Worm (Caenorhabditis elegans) whole organism, midembryonic: ENCODE measurements around the gene Y46G5A.7.

ENCODE experiments used
- T22C8.4 ChIP-seq: fragments of 200-800 bp; sonication (Bioruptor generic); IDR thresholded peaks from 2 replicates; pipeline ENCODE4 v1.3.6; 2022; ENCODE audit warnings: missing genetic modification characterization, missing compliant biosample characterization
- cog-1 ChIP-seq: sonication (generic microtip); optimal IDR thresholded peaks from 2 replicates; lab custom pipeline; 2016; ENCODE audit warnings: missing genetic modification characterization, missing compliant biosample characterization
- flt-1 ChIP-seq: fragments of 200-800 bp; sonication (Bioruptor generic); IDR thresholded peaks from 2 replicates; pipeline ENCODE4 v1.3.6; 2022; ENCODE audit warnings: missing genetic modification characterization, missing compliant biosample characterization
- klf-2 ChIP-seq: fragments of 200-800 bp; sonication (Bioruptor generic); conservative IDR thresholded peaks from 2 replicates; pipeline ENCODE4 v1.3.6; 2022; ENCODE audit warnings: missing genetic modification reagents, missing genetic modification characterization, missing compliant biosample characterization
- med-1 ChIP-seq: sonication (generic microtip); optimal IDR thresholded peaks from 2 replicates; lab custom pipeline; 2017; ENCODE audit warnings: missing genetic modification characterization, mild to moderate bottlenecking, missing compliant biosample characterization, antibody characterized with exemption, missing genetic modification reagents; ENCODE audit not compliant: insufficient read depth
- ref-1 ChIP-seq: fragments of 200-800 bp; sonication (Bioruptor generic); conservative IDR thresholded peaks from 2 replicates; pipeline ENCODE4 v1.3.6; 2022; ENCODE audit warnings: missing genetic modification reagents, missing genetic modification characterization, missing compliant biosample characterization
- tab-1 ChIP-seq: fragments of 200-800 bp; sonication (Bioruptor generic); IDR thresholded peaks from 2 replicates; pipeline ENCODE4 v1.3.6; 2022; ENCODE audit warnings: missing genetic modification characterization, missing compliant biosample characterization
- ztf-23 ChIP-seq: fragments of 200-800 bp; sonication (Bioruptor generic); IDR thresholded peaks from 2 replicates; pipeline ENCODE4 v1.3.6; 2022; ENCODE audit warnings: missing genetic modification reagents, missing genetic modification characterization, missing compliant biosample characterization
- ztf-29 ChIP-seq: fragments of 200-800 bp; sonication (Bioruptor generic); IDR thresholded peaks from 2 replicates; pipeline ENCODE4 v1.3.6; 2022; ENCODE audit warnings: missing genetic modification reagents, missing genetic modification characterization, missing compliant biosample characterization

DNA sequence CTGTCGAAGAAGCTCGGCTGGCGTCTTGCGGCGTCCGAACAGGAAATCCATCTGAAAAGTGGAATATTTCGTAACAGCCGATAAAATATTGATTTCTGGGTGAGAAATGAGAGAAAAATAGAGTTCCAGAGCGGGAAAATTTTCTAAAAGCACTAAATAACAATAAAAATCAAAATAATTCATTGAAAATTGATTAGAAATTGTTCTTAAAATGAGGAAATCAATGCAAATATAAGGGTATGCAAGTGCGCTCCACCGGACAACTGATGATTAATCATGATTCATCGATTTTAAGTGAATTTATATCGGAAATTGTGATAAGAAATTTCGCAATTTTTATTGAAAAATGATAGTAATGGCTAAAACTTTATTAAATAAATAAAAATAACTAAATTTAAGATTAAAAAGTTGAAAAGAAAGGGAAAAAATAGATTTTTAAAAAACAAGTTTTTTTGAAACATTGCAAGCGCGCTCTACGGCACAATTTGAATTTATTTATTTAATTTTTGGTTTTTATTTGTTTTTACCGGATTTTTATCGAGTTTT lies 12.1 kb upstream of the Y46G5A.7 start, which contains the start of the genes vps-2 and tiar-2:
- TF ChIP-seq tab-1 (GFP tag; lab: Robert Waterston, UW) (no peak), ref-1 (GFP tag; lab: Robert Waterston, UW) (no peak), ztf-23 (GFP tag; lab: Robert Waterston, UW) (no peak), cog-1 (tag; lab: Kevin White, UChicago) (no peak), med-1 (no peak), flt-1 (no peak), T22C8.4 (GFP tag; lab: Robert Waterston, UW) (peak; percentile 52; the same call in 1 of the 2 replicates), klf-2 (no peak), ztf-29 (GFP tag; lab: Robert Waterston, UW) (no peak)
